Fruit fly (Drosophila melanogaster): ENCODE results near the gene Pde1c.

Pde1c gene

dm6 chr2L:11834308-11834707 lies 94.1 kb downstream of the Pde1c start, which contains the start of gene CG45012:
Gene CG45012, plus strand, starts transcription at chr2L:11834608.
- no peak for TF ChIP-seq trh (GFP tag; optimal IDR thresholded peaks at IDR 0.05)
- no peak for TF ChIP-seq chif (GFP tag; optimal IDR thresholded peaks at IDR 0.05)
- TF ChIP-seq vvl (GFP tag; IDR thresholded peaks at IDR 0.05), result no peak
- TF ChIP-seq Antp (GFP tag; optimal IDR thresholded peaks at IDR 0.05), result no peak
- TF ChIP-seq CG10654 (GFP tag; optimal IDR thresholded peaks at IDR 0.05), result no peak
- no peak for TF ChIP-seq CG4730 (GFP tag; IDR thresholded peaks at IDR 0.05)
- TF ChIP-seq az2 (GFP tag; optimal IDR thresholded peaks at IDR 0.05), result no peak
- no peak for TF ChIP-seq sens (GFP tag)
- no peak for TF ChIP-seq Hr39 (optimal IDR thresholded peaks at IDR 0.05)
- TF ChIP-seq Dbx (GFP tag; IDR thresholded peaks at IDR 0.05), result no peak
- no peak for TF ChIP-seq CG2712 (tag; optimal IDR thresholded peaks at IDR 0.05)
- TF ChIP-seq CG9609 (GFP tag; optimal IDR thresholded peaks at IDR 0.05), result no peak
- no peak for TF ChIP-seq ab (GFP tag; optimal IDR thresholded peaks at IDR 0.05)
- TF ChIP-seq CG34422 (GFP tag; IDR thresholded peaks at IDR 0.05), result no peak
- no peak for TF ChIP-seq CG2202 (tag; optimal IDR thresholded peaks at IDR 0.05)
- TF ChIP-seq CG14050 (GFP tag; IDR thresholded peaks at IDR 0.05), result no peak
- TF ChIP-seq CG17612 (GFP tag; IDR thresholded peaks at IDR 0.05), result no peak
- no peak for TF ChIP-seq CG8924 (tag; optimal IDR thresholded peaks at IDR 0.05)
- no peak for TF ChIP-seq pnt (GFP tag; optimal IDR thresholded peaks at IDR 0.05)

DNA sequence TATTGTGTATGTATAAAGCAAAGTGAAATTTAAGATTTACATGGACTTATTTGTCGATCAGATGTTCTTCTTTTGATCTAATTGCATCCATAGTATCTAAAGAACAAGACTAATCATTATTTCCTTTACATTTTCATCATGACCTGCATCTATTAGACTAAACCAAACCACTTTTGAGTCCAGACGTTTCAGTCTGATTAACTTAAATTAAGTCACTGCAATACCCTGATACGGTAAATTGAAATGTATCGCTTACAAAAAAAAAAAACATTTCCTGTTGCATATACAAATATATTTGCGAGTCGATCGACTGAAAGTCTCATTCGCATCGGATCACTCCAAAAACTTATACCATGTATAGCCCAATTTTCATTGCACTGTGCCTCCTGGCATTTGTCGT lies 94.6 kb downstream of the Pde1c start, which contains the start of gene CG45011:
Gene CG45011, plus strand, starts transcription at position 301 of the 400 bp plus-strand sequence.
- TF ChIP-seq NC2β (GFP tag; optimal IDR thresholded peaks at IDR 0.05) (no peak), slbo (GFP tag; IDR thresholded peaks at IDR 0.05) (no peak), CG34224 (GFP tag; IDR thresholded peaks at IDR 0.05; ENCODE audit: partially characterized antibody) (no peak), CG15601 (tag; optimal IDR thresholded peaks at IDR 0.05) (no peak), CG34422 (GFP tag; IDR thresholded peaks at IDR 0.05) (no peak), CG12659 (GFP tag; optimal IDR thresholded peaks at IDR 0.05) (no peak), CG6689 (GFP tag; IDR thresholded peaks at IDR 0.05) (no peak), jumu (GFP tag; optimal IDR thresholded peaks at IDR 0.05) (no peak), TFAM (GFP tag; optimal IDR thresholded peaks at IDR 0.05) (no peak), HLH4C (GFP tag; IDR thresholded peaks at IDR 0.05; ENCODE audit: partially characterized antibody) (no peak), CG13424 (tag; optimal IDR thresholded peaks at IDR 0.05) (no peak), Sry-δ (GFP tag; optimal IDR thresholded peaks at IDR 0.05) (no peak), vvl (GFP tag; IDR thresholded peaks at IDR 0.05) (no peak), bigmax (GFP tag; optimal IDR thresholded peaks at IDR 0.05) (no peak), CG18599 (GFP tag; optimal IDR thresholded peaks at IDR 0.05) (no peak), CG13894 (tag; optimal IDR thresholded peaks at IDR 0.05) (no peak), CG3065 (GFP tag; optimal IDR thresholded peaks at IDR 0.05) (no peak), CG13775 (GFP tag; optimal IDR thresholded peaks at IDR 0.05) (no peak), HLH54F (GFP tag; optimal IDR thresholded peaks at IDR 0.05) (no peak), wor (GFP tag; IDR thresholded peaks at IDR 0.05) (no peak)

DNA sequence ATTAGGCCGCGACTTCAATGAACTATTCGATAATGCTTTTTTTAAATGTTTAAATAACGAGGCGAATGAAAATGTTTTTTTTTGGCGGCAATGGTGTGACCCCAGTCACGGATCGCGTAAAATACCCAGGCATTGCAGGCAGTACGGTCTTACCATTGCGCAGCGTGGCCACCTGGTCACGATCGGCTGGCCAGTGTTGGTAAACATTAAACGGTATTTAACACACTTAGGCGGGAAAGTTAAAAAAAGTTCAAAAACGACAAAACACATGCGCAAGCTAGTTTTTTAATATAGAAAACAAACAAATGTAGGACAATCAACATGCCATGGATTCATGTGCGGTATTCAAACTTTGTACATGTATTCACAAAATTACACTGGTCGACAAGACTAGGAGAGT lies 99.1 kb downstream of the Pde1c start, which contains the start of gene esc:
Gene esc, minus strand, starts transcription at position 129 of the 400 bp plus-strand sequence.
- TF ChIP-seq btn (GFP tag; optimal IDR thresholded peaks at IDR 0.05), result peak; percentile 5
- TF ChIP-seq crp (GFP tag; optimal IDR thresholded peaks at IDR 0.05), result peak in 1 of 2 experiments; percentile 25
- no peak for TF ChIP-seq bbx (GFP tag; IDR thresholded peaks at IDR 0.05; ENCODE audit: partially characterized antibody)
- no peak for TF ChIP-seq prd (optimal IDR thresholded peaks at IDR 0.05)
- peak; percentile 40; the same call in 1 of the 3 replicates for TF ChIP-seq prd (GFP tag; IDR thresholded peaks at IDR 0.05)
- TF ChIP-seq sob (GFP tag; IDR thresholded peaks at IDR 0.05), result peak; percentile 61; the same call in 1 of the 2 replicates
- peak; percentile 47 for TF ChIP-seq NC2β (GFP tag; optimal IDR thresholded peaks at IDR 0.05)
- no peak for TF ChIP-seq Trl (optimal IDR thresholded peaks at IDR 0.05)
- peak; percentile 18 for TF ChIP-seq Trl (GFP tag; optimal IDR thresholded peaks at IDR 0.05)
- peak; percentile 25 for TF ChIP-seq ems (GFP tag; optimal IDR thresholded peaks at IDR 0.05)
- peak; percentile 72 for TF ChIP-seq Sin3A (optimal IDR thresholded peaks at IDR 0.05)
- TF ChIP-seq CG12155 (GFP tag; optimal IDR thresholded peaks at IDR 0.05), result peak; percentile 41
- peak; percentile 77 for TF ChIP-seq HmgZ (tag; optimal IDR thresholded peaks at IDR 0.05)
- peak; percentile 14 for TF ChIP-seq pum (GFP tag; optimal IDR thresholded peaks at IDR 0.05)
- peak; percentile 62 for TF ChIP-seq zen (tag; optimal IDR thresholded peaks at IDR 0.05)
- 0 out of 2 replicates have a peak, but pooled peaks have one; percentile 29 for TF ChIP-seq unc-4 (GFP tag; IDR thresholded peaks at IDR 0.05; ENCODE audit: partially characterized antibody)
- peak; percentile 37 for TF ChIP-seq CG8944 (GFP tag; optimal IDR thresholded peaks at IDR 0.05)
